Fruit fly (Drosophila melanogaster): Measurements from ENCODE around the gene Mgat2.
A peak's percentile ranks its signal among the peaks of the same experiment; 100 is the strongest.

Gene Mgat2

dm6 chr3R:29983073-29983544 is 38.9 kb downstream of the Mgat2 start, which contains the start of gene CG7896 (continued):
- TF ChIP-seq CoRest (tag; optimal IDR thresholded peaks at IDR 0.05) (peak; percentile 75), CG30403 (GFP tag; optimal IDR thresholded peaks at IDR 0.05) (peak; percentile 77), cwo (GFP tag; optimal IDR thresholded peaks at IDR 0.05) (peak; percentile 60), Atf6 (GFP tag; IDR thresholded peaks at IDR 0.05) (peak; percentile 80), CG11560 (tag; IDR thresholded peaks at IDR 0.05) (no peak), MBD-R2 (GFP tag; IDR thresholded peaks at IDR 0.05) (peak; percentile 51; the same call in 1 of the 2 replicates), CG2875 (GFP tag; optimal IDR thresholded peaks at IDR 0.05) (peak; percentile 53)

DNA sequence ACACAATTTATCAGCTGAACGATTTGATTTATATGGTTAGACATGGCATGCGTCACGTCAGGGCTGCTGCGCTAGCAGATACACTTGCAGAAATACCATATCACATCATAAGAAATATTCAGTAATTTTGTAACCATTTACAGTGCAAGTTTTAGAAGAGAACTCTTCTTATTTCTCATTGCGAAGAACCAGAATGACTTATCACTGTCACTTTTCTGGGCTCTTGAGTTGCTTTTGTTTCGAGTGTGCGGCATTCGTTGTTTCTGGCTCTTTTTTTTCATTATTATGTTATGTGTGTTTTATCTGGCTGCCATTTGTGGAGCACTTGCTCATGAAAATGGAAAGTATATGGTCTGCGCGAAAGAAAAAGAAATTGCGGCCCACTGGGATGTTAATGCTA is 40.0 kb downstream of the Mgat2 start:
- TF ChIP-seq seq (GFP tag; IDR thresholded peaks at IDR 0.05) (0 out of 2 replicates have a peak, but pooled peaks have one; percentile 24), sr (GFP tag; IDR thresholded peaks at IDR 0.05) (no peak), Vsx1 (GFP tag; optimal IDR thresholded peaks at IDR 0.05) (no peak), ttk (GFP tag; IDR thresholded peaks at IDR 0.05) (0 out of 2 replicates have a peak, but pooled peaks have one; percentile 7), CG33557 (GFP tag; optimal IDR thresholded peaks at IDR 0.05) (no peak), Drgx (GFP tag; IDR thresholded peaks at IDR 0.05) (peak; percentile 77), CG12299 (tag; optimal IDR thresholded peaks at IDR 0.05) (no peak), CG16813 (GFP tag; IDR thresholded peaks at IDR 0.05; ENCODE audit: partially characterized antibody) (no peak), CG14667 (GFP tag; IDR thresholded peaks at IDR 0.05) (peak; percentile 39), slbo (GFP tag; IDR thresholded peaks at IDR 0.05) (0 out of 2 replicates have a peak, but pooled peaks have one; percentile 8), Med (GFP tag) (peak; percentile 64), HLH3B (GFP tag; IDR thresholded peaks at IDR 0.05) (peak; percentile 32; the same call in 1 of the 2 replicates), CG9876 (GFP tag; optimal IDR thresholded peaks at IDR 0.05) (no peak), chm (GFP tag; IDR thresholded peaks at IDR 0.05) (no peak), CG31441 (GFP tag; IDR thresholded peaks at IDR 0.05) (no peak), bsh (GFP tag; optimal IDR thresholded peaks at IDR 0.05) (peak in 1 of 2 experiments; percentile 34), Sox102F (GFP tag; optimal IDR thresholded peaks at IDR 0.05) (peak; percentile 41), Eip74EF (GFP tag; optimal IDR thresholded peaks at IDR 0.05) (no peak), Dbx (GFP tag; IDR thresholded peaks at IDR 0.05) (no peak), CG17568 (GFP tag; optimal IDR thresholded peaks at IDR 0.05) (no peak), row (GFP tag; IDR thresholded peaks at IDR 0.05) (peak; percentile 48), CG7928 (GFP tag; optimal IDR thresholded peaks at IDR 0.05) (no peak), Oli (tag; optimal IDR thresholded peaks at IDR 0.05) (peak; percentile 5), Hr51 (GFP tag; optimal IDR thresholded peaks at IDR 0.05) (peak in 1 of 2 experiments; percentile 16), Asciz (GFP tag; optimal IDR thresholded peaks at IDR 0.05) (no peak), hth (optimal IDR thresholded peaks at IDR 0.05) (no peak), CG1603 (tag; optimal IDR thresholded peaks at IDR 0.05) (peak; percentile 0), grn (GFP tag; optimal IDR thresholded peaks at IDR 0.05) (no peak), CG30403 (GFP tag; optimal IDR thresholded peaks at IDR 0.05) (peak; percentile 8), pan (optimal IDR thresholded peaks at IDR 0.05) (no peak), pan (GFP tag; optimal IDR thresholded peaks at IDR 0.05 in 1 of 2, IDR thresholded peaks at IDR 0.05 in 1 of 2) (peak in 1 of 2 experiments; percentile 20), p53 (GFP tag; optimal IDR thresholded peaks at IDR 0.05) (no peak), gem (tag; optimal IDR thresholded peaks at IDR 0.05) (peak; percentile 37), amos (GFP tag; IDR thresholded peaks at IDR 0.05; ENCODE audit: partially characterized antibody) (no peak), ci (GFP tag; IDR thresholded peaks at IDR 0.05) (peak; percentile 51; the same call in 1 of the 3 replicates), Opbp (GFP tag; IDR thresholded peaks at IDR 0.05; ENCODE audit: partially characterized antibody) (no peak), dmrt11E (tag; optimal IDR thresholded peaks at IDR 0.05) (no peak), CG17328 (GFP tag; IDR thresholded peaks at IDR 0.05) (no peak), sna (GFP tag; IDR thresholded peaks at IDR 0.05; ENCODE audit: partially characterized antibody) (no peak), CG17385 (GFP tag; optimal IDR thresholded peaks at IDR 0.05) (peak; percentile 5), Ptx1 (GFP tag; IDR thresholded peaks at IDR 0.05) (peak; percentile 22; the same call in 1 of the 2 replicates), CG11093 (GFP tag; IDR thresholded peaks at IDR 0.05) (no peak)

Measured in whole organism, embryonic.